Fruit fly (Drosophila melanogaster): ENCODE measurements around the gene CG1789.
A peak's percentile ranks its signal among the peaks of the same experiment; 100 is the strongest.

Gene CG1789

DNA sequence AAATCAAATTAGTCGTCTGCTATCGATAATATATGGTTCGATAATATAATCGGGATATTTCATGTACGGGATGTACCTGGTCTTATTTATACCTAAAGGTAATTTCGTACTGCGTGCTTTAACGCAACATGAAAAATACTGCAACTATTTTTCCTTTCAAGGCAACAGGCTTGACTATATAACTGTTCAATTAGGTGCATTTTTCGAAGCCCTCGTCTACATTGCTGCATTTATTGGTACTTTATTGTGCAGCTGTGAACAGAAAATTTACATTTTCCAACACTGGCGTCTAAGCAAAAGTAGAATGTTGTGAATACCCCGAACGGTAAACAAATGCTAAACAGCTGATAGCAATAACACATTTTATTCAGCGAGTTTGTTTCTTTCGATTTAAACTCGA, 30.3 kb upstream of the CG1789 start, which contains the start of the genes Ppt1 and Ogg1 (continued):
- TF ChIP-seq Med (GFP tag) (peak; percentile 95), CG4424 (GFP tag; optimal IDR thresholded peaks at IDR 0.05) (peak; percentile 57), NFAT (GFP tag; IDR thresholded peaks at IDR 0.05) (no peak), ci (GFP tag; IDR thresholded peaks at IDR 0.05) (0 out of 3 replicates have a peak, but pooled peaks have one; percentile 29), phol (tag; optimal IDR thresholded peaks at IDR 0.05) (peak; percentile 55), jigr1 (GFP tag; IDR thresholded peaks at IDR 0.05) (no peak), kni (GFP tag; optimal IDR thresholded peaks at IDR 0.05) (no peak), MESR4 (GFP tag; optimal IDR thresholded peaks at IDR 0.05) (peak; percentile 30), CG4854 (GFP tag; optimal IDR thresholded peaks at IDR 0.05) (peak; percentile 32), schlank (tag; optimal IDR thresholded peaks at IDR 0.05) (peak; percentile 11), ssp (GFP tag; IDR thresholded peaks at IDR 0.05) (no peak), pum (GFP tag; optimal IDR thresholded peaks at IDR 0.05) (peak; percentile 60), H2.0 (GFP tag; IDR thresholded peaks at IDR 0.05) (0 out of 2 replicates have a peak, but pooled peaks have one; percentile 17), gro (GFP tag; optimal IDR thresholded peaks at IDR 0.05) (peak; percentile 48), cad (GFP tag; optimal IDR thresholded peaks at IDR 0.05) (no peak), ab (GFP tag; optimal IDR thresholded peaks at IDR 0.05) (no peak), CG6765 (GFP tag; optimal IDR thresholded peaks at IDR 0.05) (no peak), Sry-δ (GFP tag; optimal IDR thresholded peaks at IDR 0.05) (peak; percentile 70), CG13424 (tag; optimal IDR thresholded peaks at IDR 0.05) (peak; percentile 57), YL-1 (GFP tag; optimal IDR thresholded peaks at IDR 0.05) (peak; percentile 45), Dad (GFP tag; optimal IDR thresholded peaks at IDR 0.05) (peak; percentile 44), gsb (GFP tag; IDR thresholded peaks at IDR 0.05) (no peak), dm (GFP tag; optimal IDR thresholded peaks at IDR 0.05) (peak; percentile 58), CG7271 (tag; optimal IDR thresholded peaks at IDR 0.05) (no peak), CG16863 (GFP tag; optimal IDR thresholded peaks at IDR 0.05) (peak; percentile 52), Sox100B (GFP tag; optimal IDR thresholded peaks at IDR 0.05) (peak; percentile 26), Usf (GFP tag; optimal IDR thresholded peaks at IDR 0.05) (no peak), gfzf (GFP tag; optimal IDR thresholded peaks at IDR 0.05) (peak; percentile 54), CG18599 (GFP tag; optimal IDR thresholded peaks at IDR 0.05) (peak; percentile 49), CG4820 (GFP tag; optimal IDR thresholded peaks at IDR 0.05) (peak; percentile 43), CG12104 (GFP tag; optimal IDR thresholded peaks at IDR 0.05) (no peak), Awh (GFP tag; IDR thresholded peaks at IDR 0.05) (no peak), CG10543 (GFP tag; optimal IDR thresholded peaks at IDR 0.05) (peak; percentile 33), ken (GFP tag; IDR thresholded peaks at IDR 0.05) (0 out of 3 replicates have a peak, but pooled peaks have one; percentile 22), fu2 (GFP tag; optimal IDR thresholded peaks at IDR 0.05) (peak; percentile 45), CG33557 (GFP tag; optimal IDR thresholded peaks at IDR 0.05) (peak; percentile 23), CG6689 (GFP tag; IDR thresholded peaks at IDR 0.05) (peak; percentile 42), hkb (optimal IDR thresholded peaks at IDR 0.05) (no peak), hkb (GFP tag; IDR thresholded peaks at IDR 0.05) (peak; percentile 61; the same call in 1 of the 2 replicates), CG12071 (GFP tag; optimal IDR thresholded peaks at IDR 0.05) (peak; percentile 21), CG6791 (GFP tag; IDR thresholded peaks at IDR 0.05; ENCODE audit: partially characterized antibody) (peak; percentile 38; the same call in 1 of the 3 replicates), CG3726 (GFP tag; IDR thresholded peaks at IDR 0.05) (no peak), Dll (GFP tag; IDR thresholded peaks at IDR 0.05; ENCODE audit: partially characterized antibody) (peak; percentile 75), CG32767 (GFP tag; IDR thresholded peaks at IDR 0.05) (no peak), Dbx (GFP tag; IDR thresholded peaks at IDR 0.05) (0 out of 3 replicates have a peak, but pooled peaks have one; percentile 55), CG14710 (tag; optimal IDR thresholded peaks at IDR 0.05) (peak; percentile 67), nmo (GFP tag; optimal IDR thresholded peaks at IDR 0.05) (peak; percentile 56), Drgx (GFP tag; IDR thresholded peaks at IDR 0.05) (peak; percentile 38; the same call in 1 of the 2 replicates), kah (GFP tag; optimal IDR thresholded peaks at IDR 0.05) (no peak), B-H1 (GFP tag; IDR thresholded peaks at IDR 0.05) (no peak; the same call in 2 of the 3 replicates), Trl (optimal IDR thresholded peaks at IDR 0.05) (no peak), Trl (GFP tag; optimal IDR thresholded peaks at IDR 0.05) (peak; percentile 71)

Data from whole organism, embryonic.